Worm (Caenorhabditis elegans): Measurements from ENCODE around the gene cutl-24.

DNA sequence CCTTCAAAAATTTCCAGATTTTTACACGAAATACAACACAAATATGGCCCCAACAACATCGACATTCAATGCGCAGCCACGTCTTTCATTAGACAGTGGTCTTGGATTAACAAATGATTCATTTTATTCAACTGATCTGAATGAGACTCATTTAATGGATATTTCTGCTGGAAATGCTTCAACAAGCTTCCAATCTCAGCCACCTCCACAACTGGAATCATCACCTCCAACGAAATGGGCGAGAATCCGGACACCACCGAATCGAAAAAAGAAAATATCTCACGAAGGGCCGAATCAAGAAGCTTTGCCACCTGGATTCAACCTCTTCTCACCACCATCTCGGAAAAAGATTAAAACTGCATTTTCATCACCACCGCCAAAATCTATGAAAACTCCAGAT lies 14.8 kb downstream of the cutl-24 start:
- TF ChIP-seq aly-2 (tag; optimal IDR thresholded peaks at IDR 0.05), result no peak
- TF ChIP-seq ama-1 (optimal IDR thresholded peaks at IDR 0.05), result no peak
- no peak for TF ChIP-seq F10B5.3 (tag; optimal IDR thresholded peaks at IDR 0.05)
- no peak for TF ChIP-seq ceh-82 (tag; optimal IDR thresholded peaks at IDR 0.05)
- TF ChIP-seq spr-1 (tag; optimal IDR thresholded peaks at IDR 0.05), result no peak
- no peak for TF ChIP-seq lin-39 (tag; optimal IDR thresholded peaks at IDR 0.05)
- TF ChIP-seq skn-1 (tag; optimal IDR thresholded peaks at IDR 0.05), result no peak
- no peak for TF ChIP-seq R02D3.7 (tag; optimal IDR thresholded peaks at IDR 0.05)
- no peak for TF ChIP-seq nhr-76 (tag; optimal IDR thresholded peaks at IDR 0.05)
- no peak for TF ChIP-seq zip-2 (tag; optimal IDR thresholded peaks at IDR 0.05)
- TF ChIP-seq Y5F2A.4 (GFP tag; optimal IDR thresholded peaks at IDR 0.05), result no peak
- TF ChIP-seq unc-39 (tag; optimal IDR thresholded peaks at IDR 0.05), result no peak
